Worm (Caenorhabditis elegans) whole organism, L4 larva: ENCODE measurements around the gene F59C12.4.

ENCODE experiments used
- F49E8.2 ChIP-seq: sonication (generic microtip); optimal IDR thresholded peaks from 2 replicates; lab custom pipeline; 2016; ENCODE audit warnings: missing compliant biosample characterization, mild to moderate bottlenecking, missing genetic modification characterization, borderline replicate concordance
- T20F7.1 ChIP-seq: fragments of 200-800 bp; sonication (Bioruptor generic); optimal IDR thresholded peaks from 2 replicates; lab custom pipeline; 2018; ENCODE audit warnings: mild to moderate bottlenecking, missing genetic modification characterization, missing compliant biosample characterization
- aly-2 ChIP-seq: sonication (generic microtip); optimal IDR thresholded peaks from 2 replicates; lab custom pipeline; 2018; ENCODE audit warnings: missing biosample characterization, missing genetic modification characterization
- ama-1 ChIP-seq: fragments of 150-350 bp; optimal IDR thresholded peaks from 2 replicates; lab custom pipeline; 2014; ENCODE audit warnings: inconsistent platforms, mixed read lengths
- ceh-32 ChIP-seq: sonication (generic microtip); optimal IDR thresholded peaks from 2 replicates; lab custom pipeline; 2016; ENCODE audit warnings: mild to moderate bottlenecking, missing genetic modification characterization, missing compliant biosample characterization; ENCODE audit not compliant: poor library complexity
- jun-1 ChIP-seq: fragments of 150-350 bp; optimal IDR thresholded peaks from 2 replicates; lab custom pipeline; 2014; ENCODE audit warnings: missing biosample characterization, missing genetic modification reagents, missing genetic modification characterization
- mdt-29 ChIP-seq: fragments of 200-800 bp; sonication (Bioruptor generic); IDR thresholded peaks from 2 replicates; pipeline ENCODE4 v1.3.6; 2022; ENCODE audit warnings: missing genetic modification reagents, missing genetic modification characterization, missing compliant biosample characterization
- nhr-11 ChIP-seq: fragments of 150-350 bp; optimal IDR thresholded peaks from 2 replicates; lab custom pipeline; 2014; ENCODE audit warnings: missing biosample characterization, missing genetic modification characterization
- nhr-76 ChIP-seq: fragments of 150-350 bp; optimal IDR thresholded peaks from 2 replicates; lab custom pipeline; 2014; ENCODE audit warnings: missing biosample characterization, missing genetic modification characterization
- skn-1 ChIP-seq: fragments of 150-350 bp; optimal IDR thresholded peaks from 2 replicates; lab custom pipeline; 2014; ENCODE audit warnings: missing biosample characterization, missing genetic modification characterization
- snpc-4 ChIP-seq: fragments of 150-350 bp; optimal IDR thresholded peaks from 2 replicates; lab custom pipeline; 2014; ENCODE audit warnings: missing biosample characterization, missing genetic modification characterization
- spr-1 ChIP-seq: sonication (generic microtip); optimal IDR thresholded peaks from 2 replicates; lab custom pipeline; 2016; ENCODE audit warnings: mild to moderate bottlenecking, missing genetic modification characterization, missing compliant biosample characterization
- tag-97 ChIP-seq: fragments of 200-800 bp; sonication (Bioruptor generic); IDR thresholded peaks from 2 replicates; pipeline ENCODE4 v1.3.6; 2022; ENCODE audit warnings: missing genetic modification characterization, missing compliant biosample characterization

ce11 chrX:16644889-16645288, 42.5 kb upstream of the F59C12.4 start:
- no peak for TF ChIP-seq ama-1 (lab: Kevin White, UChicago)
- no peak for TF ChIP-seq snpc-4 (tag; lab: Kevin White, UChicago)
- TF ChIP-seq nhr-11 (tag; lab: Kevin White, UChicago), result no peak
- no peak for TF ChIP-seq T20F7.1 (GFP tag; lab: Kevin White, UChicago)
- TF ChIP-seq F49E8.2 (tag; lab: Kevin White, UChicago), result no peak
- TF ChIP-seq aly-2 (tag; lab: Kevin White, UChicago), result no peak
- no peak for TF ChIP-seq mdt-29 (GFP tag; lab: Robert Waterston, UW)
- no peak for TF ChIP-seq skn-1 (tag; lab: Kevin White, UChicago)
- no peak for TF ChIP-seq tag-97 (GFP tag; lab: Robert Waterston, UW)
- no peak for TF ChIP-seq nhr-76 (tag; lab: Kevin White, UChicago)
- TF ChIP-seq jun-1 (tag; lab: Kevin White, UChicago), result no peak
- no peak for TF ChIP-seq spr-1 (tag; lab: Kevin White, UChicago)
- no peak for TF ChIP-seq ceh-32 (tag; lab: Kevin White, UChicago)
